Fruit fly (Drosophila melanogaster) Kc167 (cell line): ENCODE data around the gene Sec5.

Experiments
- Myc ChIP-seq: fragments of >200 bp; optimal IDR thresholded peaks from 2 replicates; lab custom pipeline; 2017; ENCODE audit warnings: missing external identifiers
- Sin3A ChIP-seq: fragments of >200 bp; optimal IDR thresholded peaks from 2 replicates; lab custom pipeline; 2018; ENCODE audit warnings: missing external identifiers
- h ChIP-seq: fragments of >200 bp; optimal IDR thresholded peaks from 3 replicates; lab custom pipeline; 2018; ENCODE audit warnings: missing external identifiers
- insv ChIP-seq: fragments of >200 bp; optimal IDR thresholded peaks from 3 replicates; lab custom pipeline; 2018; ENCODE audit warnings: missing external identifiers
- psq ChIP-seq: fragments of >200 bp; optimal IDR thresholded peaks from 2 replicates; lab custom pipeline; 2017; ENCODE audit warnings: missing external identifiers

dm6 chr2L:3425947-3426346 lies 31.2 kb upstream of the Sec5 start:
- no peak for TF ChIP-seq Myc
- no peak for TF ChIP-seq Sin3A
- no peak for TF ChIP-seq h (lab: Kevin White, UChicago)
- no peak for TF ChIP-seq insv (lab: Kevin White, UChicago)
- no peak for TF ChIP-seq psq
